Fruit fly (Drosophila melanogaster) whole organism, pupa: ENCODE measurements around the gene Bruce.

Source experiments
- CG10348 ChIP-seq: fragments of 200-800 bp; sonication (Bioruptor generic); IDR thresholded peaks from 2 replicates; pipeline ENCODE4 v1.3.6; 2022; ENCODE audit warnings: missing biosample characterization, missing genetic modification characterization
- CG12605 ChIP-seq: fragments of 200-800 bp; sonication (Bioruptor generic); IDR thresholded peaks from 2 replicates; pipeline ENCODE4 v1.3.6; 2022; ENCODE audit warnings: missing biosample characterization, missing genetic modification characterization
- CG13204 ChIP-seq: fragments of 200-800 bp; sonication (Bioruptor generic); optimal IDR thresholded peaks from 2 replicates; lab custom pipeline; 2018; ENCODE audit warnings: missing biosample characterization, mild to moderate bottlenecking, missing genetic modification characterization, moderate library complexity
- CG14655 ChIP-seq: fragments of 200-800 bp; sonication (Bioruptor generic); optimal IDR thresholded peaks from 3 replicates; lab custom pipeline; 2017; ENCODE audit warnings: mild to moderate bottlenecking, missing biosample characterization, missing genetic modification reagents, missing genetic modification characterization
- CG15710 ChIP-seq: fragments of 200-800 bp; sonication (Bioruptor generic); optimal IDR thresholded peaks from 2 replicates; lab custom pipeline; 2018; ENCODE audit warnings: missing biosample characterization, mild to moderate bottlenecking, missing genetic modification characterization, moderate library complexity
- CG17806 ChIP-seq: fragments of 200-800 bp; sonication (Bioruptor generic); optimal IDR thresholded peaks from 2 replicates; lab custom pipeline; 2018; ENCODE audit warnings: missing biosample characterization, mild to moderate bottlenecking, missing genetic modification characterization, moderate library complexity
- CG32121 ChIP-seq: fragments of 200-800 bp; sonication (Bioruptor generic); IDR thresholded peaks from 2 replicates; pipeline ENCODE4 v1.3.6; 2022; ENCODE audit warnings: missing biosample characterization, missing genetic modification characterization
- CG34367 ChIP-seq: fragments of 200-800 bp; sonication (Bioruptor generic); optimal IDR thresholded peaks from 2 replicates; lab custom pipeline; 2018; ENCODE audit warnings: missing biosample characterization, mild to moderate bottlenecking, missing genetic modification characterization
- CG4496 ChIP-seq: fragments of 200-800 bp; sonication (Bioruptor generic); IDR thresholded peaks from 3 replicates; pipeline ENCODE4 v1.3.6; 2022; ENCODE audit warnings: missing biosample characterization, missing genetic modification characterization
- CG8159 ChIP-seq: fragments of 200-800 bp; sonication (Bioruptor generic); optimal IDR thresholded peaks from 3 replicates; lab custom pipeline; 2018; ENCODE audit warnings: missing biosample characterization, mild to moderate bottlenecking, missing genetic modification characterization, moderate library complexity
- CG8301 ChIP-seq: fragments of 200-800 bp; sonication (Bioruptor generic); optimal IDR thresholded peaks from 2 replicates; lab custom pipeline; 2018; ENCODE audit warnings: missing biosample characterization, mild to moderate bottlenecking, missing genetic modification characterization
- CG9948 ChIP-seq: fragments of 200-800 bp; sonication (Bioruptor generic); optimal IDR thresholded peaks from 2 replicates; lab custom pipeline; 2018; ENCODE audit warnings: missing biosample characterization, mild to moderate bottlenecking, missing genetic modification characterization, moderate library complexity
- D1 ChIP-seq: fragments of 200-800 bp; sonication (Bioruptor generic); optimal IDR thresholded peaks from 2 replicates; lab custom pipeline; 2018; ENCODE audit warnings: missing biosample characterization, mild to moderate bottlenecking, missing genetic modification characterization, moderate library complexity
- EcR ChIP-seq: fragments of 200-800 bp; sonication (Bioruptor generic); optimal IDR thresholded peaks from 3 replicates; lab custom pipeline; 2019; ENCODE audit warnings: missing biosample characterization, missing genetic modification characterization, mild to moderate bottlenecking, moderate library complexity, missing genetic modification reagents
- Ets98B ChIP-seq: fragments of 200-800 bp; sonication (Bioruptor generic); IDR thresholded peaks from 2 replicates; pipeline ENCODE4 v1.3.6; 2022; ENCODE audit warnings: missing biosample characterization, missing genetic modification characterization
- Pif1A ChIP-seq: fragments of 200-800 bp; sonication (Bioruptor generic); optimal IDR thresholded peaks from 3 replicates; lab custom pipeline; 2016; ENCODE audit warnings: missing biosample characterization, missing genetic modification characterization
- Pif1B ChIP-seq: fragments of 200-800 bp; sonication (Bioruptor generic); optimal IDR thresholded peaks from 3 replicates; lab custom pipeline; 2016; ENCODE audit warnings: missing biosample characterization, missing genetic modification characterization
- Snoo ChIP-seq: fragments of 200-800 bp; sonication (Bioruptor generic); optimal IDR thresholded peaks from 3 replicates; lab custom pipeline; 2017; ENCODE audit warnings: missing biosample characterization, mild to moderate bottlenecking, missing genetic modification characterization, inconsistent platforms
- fd96Ca ChIP-seq: fragments of 200-800 bp; sonication (Bioruptor generic); IDR thresholded peaks from 3 replicates; pipeline ENCODE4 v1.3.6; 2022; ENCODE audit warnings: missing biosample characterization, missing genetic modification characterization
- gl ChIP-seq: fragments of 200-800 bp; sonication (Bioruptor generic); optimal IDR thresholded peaks from 2 replicates; lab custom pipeline; 2018; ENCODE audit warnings: missing biosample characterization, mild to moderate bottlenecking, missing genetic modification characterization
- rn ChIP-seq: fragments of 200-800 bp; sonication (Bioruptor generic); IDR thresholded peaks from 2 replicates; pipeline ENCODE4 v1.3.6; 2022; ENCODE audit warnings: missing biosample characterization, missing genetic modification characterization

Bruce gene

dm6 chr3R:10355840-10356562 is 24.8 kb upstream of the Bruce start:
- peak; percentile 45 for TF ChIP-seq EcR (GFP tag; lab: Kevin White, UChicago)
- no peak for TF ChIP-seq Pif1B (GFP tag; lab: Kevin White, UChicago)

dm6 chr3R:10353932-10354703 is 23.0 kb upstream of the Bruce start:
- TF ChIP-seq Ets98B: no peak
- TF ChIP-seq gl (tag; lab: Kevin White, UChicago): no peak
- TF ChIP-seq CG14655: peak; percentile 56
- TF ChIP-seq EcR (GFP tag; lab: Kevin White, UChicago): no peak
- TF ChIP-seq Pif1A (GFP tag; lab: Kevin White, UChicago): peak; percentile 22
- TF ChIP-seq CG17806 (tag; lab: Kevin White, UChicago): peak; percentile 25
- peak; percentile 59 for TF ChIP-seq CG8159
- TF ChIP-seq CG8301 (tag; lab: Kevin White, UChicago): peak; percentile 45
- no peak for TF ChIP-seq CG32121 (GFP tag; lab: Robert Waterston, UW)
- TF ChIP-seq CG12605 (GFP tag; lab: Robert Waterston, UW): no peak
- TF ChIP-seq CG34367: peak; percentile 0
- TF ChIP-seq CG15710 (tag; lab: Kevin White, UChicago): peak; percentile 45
- TF ChIP-seq CG9948 (tag; lab: Kevin White, UChicago): peak; percentile 33

- TF ChIP-seq CG8159: no peak
- TF ChIP-seq CG9948 (tag; lab: Kevin White, UChicago): no peak
- no peak for TF ChIP-seq Pif1B (GFP tag; lab: Kevin White, UChicago)
- no peak for TF ChIP-seq D1
- no peak for TF ChIP-seq CG8301 (tag; lab: Kevin White, UChicago)
- no peak for TF ChIP-seq EcR (GFP tag; lab: Kevin White, UChicago)
- TF ChIP-seq CG34367: no peak
- TF ChIP-seq CG12605 (GFP tag; lab: Robert Waterston, UW): no peak
- TF ChIP-seq Ets98B: no peak
- no peak for TF ChIP-seq CG14655
- TF ChIP-seq CG32121 (GFP tag; lab: Robert Waterston, UW): no peak
- TF ChIP-seq CG17806 (tag; lab: Kevin White, UChicago): no peak
- no peak for TF ChIP-seq CG4496 (GFP tag; lab: Robert Waterston, UW)
- TF ChIP-seq rn: no peak
- no peak for TF ChIP-seq CG10348 (GFP tag; lab: Robert Waterston, UW)
Measured at dm6 chr3R:10352844-10353243, 21.7 kb upstream of the Bruce start.

dm6 chr3R:10351960-10352458 is 20.9 kb upstream of the Bruce start:
- TF ChIP-seq D1 (peak; percentile 72), EcR (GFP tag; lab: Kevin White, UChicago) (peak; percentile 91), CG17806 (tag; lab: Kevin White, UChicago) (peak; percentile 97), Pif1B (GFP tag; lab: Kevin White, UChicago) (peak; percentile 96), CG15710 (tag; lab: Kevin White, UChicago) (peak; percentile 99), fd96Ca (GFP tag; lab: Robert Waterston, UW) (no peak), CG14655 (peak; percentile 99), CG4496 (GFP tag; lab: Robert Waterston, UW) (no peak), CG32121 (GFP tag; lab: Robert Waterston, UW) (no peak), CG8301 (tag; lab: Kevin White, UChicago) (peak; percentile 96), CG12605 (GFP tag; lab: Robert Waterston, UW) (no peak), rn (no peak), Pif1A (GFP tag; lab: Kevin White, UChicago) (peak; percentile 96), CG9948 (tag; lab: Kevin White, UChicago) (peak; percentile 96), CG13204 (GFP tag; lab: Kevin White, UChicago) (peak; percentile 98), CG10348 (GFP tag; lab: Robert Waterston, UW) (no peak), Ets98B (no peak), Snoo (tag; lab: Kevin White, UChicago) (peak; percentile 93), CG8159 (peak; percentile 98), CG34367 (peak; percentile 100), gl (tag; lab: Kevin White, UChicago) (peak; percentile 100)

dm6 chr3R:10350741-10351629 is 19.8 kb upstream of the Bruce start:
- peak; percentile 79 for TF ChIP-seq Snoo (tag; lab: Kevin White, UChicago)
- TF ChIP-seq CG10348 (GFP tag; lab: Robert Waterston, UW): no peak
- TF ChIP-seq D1: peak; percentile 39
- TF ChIP-seq CG13204 (GFP tag; lab: Kevin White, UChicago): no peak
- TF ChIP-seq rn: no peak
- TF ChIP-seq Pif1B (GFP tag; lab: Kevin White, UChicago): peak; percentile 70
- TF ChIP-seq CG17806 (tag; lab: Kevin White, UChicago): peak; percentile 77
- no peak for TF ChIP-seq CG32121 (GFP tag; lab: Robert Waterston, UW)
- no peak for TF ChIP-seq Ets98B
- peak; percentile 55 for TF ChIP-seq EcR (GFP tag; lab: Kevin White, UChicago)
- peak; percentile 83 for TF ChIP-seq CG14655
- TF ChIP-seq CG12605 (GFP tag; lab: Robert Waterston, UW): no peak
- TF ChIP-seq gl (tag; lab: Kevin White, UChicago): no peak
- TF ChIP-seq fd96Ca (GFP tag; lab: Robert Waterston, UW): no peak
- no peak for TF ChIP-seq CG4496 (GFP tag; lab: Robert Waterston, UW)
- TF ChIP-seq CG9948 (tag; lab: Kevin White, UChicago): peak; percentile 73
- peak; percentile 61 for TF ChIP-seq Pif1A (GFP tag; lab: Kevin White, UChicago)
- TF ChIP-seq CG34367: peak; percentile 55
- peak; percentile 71 for TF ChIP-seq CG8159
- TF ChIP-seq CG8301 (tag; lab: Kevin White, UChicago): peak; percentile 85
- peak; percentile 73 for TF ChIP-seq CG15710 (tag; lab: Kevin White, UChicago)
